Fruit fly (Drosophila melanogaster) whole organism, embryonic: ENCODE measurements around the gene CG43658.

Experiments
- Antp ChIP-seq: fragments of 200-800 bp; sonication (Bioruptor generic); optimal IDR thresholded peaks from 3 replicates; lab custom pipeline; 2016; ENCODE audit warnings: missing biosample characterization, missing genetic modification characterization
- Atf6 ChIP-seq: fragments of 200-800 bp; sonication (Bioruptor generic); IDR thresholded peaks from 2 replicates; pipeline ENCODE4 v1.3.6; 2022; ENCODE audit warnings: missing biosample characterization, missing genetic modification characterization
- CG10274 ChIP-seq: fragments of 200-800 bp; sonication (Bioruptor generic); optimal IDR thresholded peaks from 3 replicates; lab custom pipeline; 2017; ENCODE audit warnings: missing biosample characterization, mild to moderate bottlenecking, missing genetic modification characterization
- CG10979 ChIP-seq: fragments of 200-800 bp; sonication (Bioruptor generic); optimal IDR thresholded peaks from 2 replicates; lab custom pipeline; 2018; ENCODE audit warnings: missing biosample characterization, mild to moderate bottlenecking, missing genetic modification characterization, moderate library complexity
- CG11085 ChIP-seq: fragments of 200-800 bp; sonication (Bioruptor generic); IDR thresholded peaks from 2 replicates; pipeline ENCODE4 v1.3.6; 2022; ENCODE audit warnings: missing biosample characterization, missing genetic modification characterization
- CG11456 ChIP-seq: fragments of 200-800 bp; sonication (Bioruptor generic); IDR thresholded peaks from 3 replicates; pipeline ENCODE4 v1.3.6; 2022; ENCODE audit warnings: missing biosample characterization, missing genetic modification characterization
- CG11695 ChIP-seq: fragments of 200-800 bp; sonication (Bioruptor generic); IDR thresholded peaks from 3 replicates; pipeline ENCODE4 v1.3.6; 2022; ENCODE audit warnings: missing biosample characterization, missing genetic modification characterization
- CG12155 ChIP-seq: fragments of 200-800 bp; sonication (Bioruptor generic); optimal IDR thresholded peaks from 3 replicates; lab custom pipeline; 2016; ENCODE audit warnings: missing biosample characterization, missing genetic modification characterization
- CG13894 ChIP-seq: fragments of 200-800 bp; sonication (Bioruptor generic); optimal IDR thresholded peaks from 3 replicates; lab custom pipeline; 2018; ENCODE audit warnings: missing biosample characterization, mild to moderate bottlenecking, missing genetic modification characterization, moderate library complexity
- CG14441 ChIP-seq: fragments of 200-800 bp; sonication (Bioruptor generic); IDR thresholded peaks from 2 replicates; pipeline ENCODE4 v1.3.6; 2022; ENCODE audit warnings: missing biosample characterization, missing genetic modification characterization
- CG14710 ChIP-seq: fragments of 200-800 bp; sonication (Bioruptor generic); optimal IDR thresholded peaks from 3 replicates; lab custom pipeline; 2019; ENCODE audit warnings: missing biosample characterization, mild to moderate bottlenecking, missing genetic modification characterization, moderate library complexity
- CG15514 ChIP-seq: fragments of 200-800 bp; sonication (Bioruptor generic); optimal IDR thresholded peaks from 3 replicates; lab custom pipeline; 2017; ENCODE audit warnings: missing biosample characterization, missing genetic modification characterization, mild to moderate bottlenecking, moderate library complexity, missing genetic modification reagents
- CG1602 ChIP-seq: fragments of 200-800 bp; sonication (Bioruptor generic); optimal IDR thresholded peaks from 3 replicates; lab custom pipeline; 2016; ENCODE audit warnings: missing biosample characterization, missing genetic modification characterization
- CG17186 ChIP-seq: fragments of 200-800 bp; sonication (Bioruptor generic); optimal IDR thresholded peaks from 3 replicates; lab custom pipeline; 2017; ENCODE audit warnings: missing biosample characterization, missing genetic modification reagents, missing genetic modification characterization
- CG17359 ChIP-seq: fragments of 200-800 bp; sonication (Bioruptor generic); optimal IDR thresholded peaks from 3 replicates; lab custom pipeline; 2018; ENCODE audit warnings: missing biosample characterization, mild to moderate bottlenecking, missing genetic modification characterization, moderate library complexity
- CG17361 ChIP-seq: fragments of 200-800 bp; sonication (Bioruptor generic); IDR thresholded peaks from 3 replicates; pipeline ENCODE4 v1.3.6; 2022; ENCODE audit warnings: missing biosample characterization, missing genetic modification characterization
- CG18262 ChIP-seq: fragments of 200-800 bp; optimal IDR thresholded peaks from 3 replicates; lab custom pipeline; 2019; ENCODE audit warnings: missing biosample characterization, mild to moderate bottlenecking, missing genetic modification characterization, moderate library complexity
- CG18476 ChIP-seq: fragments of 200-800 bp; sonication (Bioruptor generic); optimal IDR thresholded peaks from 2 replicates; lab custom pipeline; 2016; ENCODE audit warnings: missing biosample characterization, mild to moderate bottlenecking, missing genetic modification characterization
- CG32532 ChIP-seq: fragments of 200-800 bp; sonication (Bioruptor generic); IDR thresholded peaks from 2 replicates; pipeline ENCODE4 v1.3.6; 2022; ENCODE audit warnings: missing biosample characterization, missing genetic modification characterization
- CG4328 ChIP-seq: fragments of 200-800 bp; sonication (Bioruptor generic); optimal IDR thresholded peaks from 3 replicates; lab custom pipeline; 2017; ENCODE audit warnings: missing biosample characterization, missing genetic modification reagents, missing genetic modification characterization
- CG5245 ChIP-seq: fragments of 200-800 bp; sonication (Bioruptor generic); optimal IDR thresholded peaks from 3 replicates; lab custom pipeline; 2016; ENCODE audit warnings: missing biosample characterization, missing genetic modification characterization
- CG6272 ChIP-seq: fragments of 200-800 bp; sonication (Bioruptor generic); IDR thresholded peaks from 2 replicates; pipeline ENCODE4 v1.3.6; 2022; ENCODE audit warnings: missing biosample characterization, missing genetic modification characterization
- CG7556 ChIP-seq: fragments of 200-800 bp; sonication (Bioruptor generic); optimal IDR thresholded peaks from 2 replicates; lab custom pipeline; 2017; ENCODE audit warnings: missing biosample characterization, mild to moderate bottlenecking, missing genetic modification characterization
- CG7839 ChIP-seq: fragments of 200-800 bp; sonication (Bioruptor generic); optimal IDR thresholded peaks from 3 replicates; lab custom pipeline; 2018; ENCODE audit warnings: missing biosample characterization, mild to moderate bottlenecking, missing genetic modification characterization, moderate library complexity
- Dbx ChIP-seq: fragments of 200-800 bp; sonication (Bioruptor generic); IDR thresholded peaks from 3 replicates; pipeline ENCODE4 v1.3.6; 2022; ENCODE audit warnings: missing biosample characterization, missing genetic modification characterization
- Dip3 ChIP-seq: fragments of 200-800 bp; sonication (Bioruptor generic); optimal IDR thresholded peaks from 3 replicates; lab custom pipeline; 2016; ENCODE audit warnings: missing biosample characterization, missing genetic modification characterization
- Meics ChIP-seq: fragments of 200-800 bp; sonication (Bioruptor generic); optimal IDR thresholded peaks from 2 replicates; lab custom pipeline; 2017; ENCODE audit warnings: missing biosample characterization, mild to moderate bottlenecking, missing genetic modification characterization
- Oli ChIP-seq: fragments of 200-800 bp; sonication (Bioruptor generic); optimal IDR thresholded peaks from 2 replicates; lab custom pipeline; 2018; ENCODE audit warnings: missing biosample characterization, mild to moderate bottlenecking, missing genetic modification characterization, moderate library complexity
- PHDP ChIP-seq: fragments of 200-800 bp; sonication (Bioruptor generic); optimal IDR thresholded peaks from 3 replicates; lab custom pipeline; 2018; ENCODE audit warnings: missing biosample characterization, mild to moderate bottlenecking, missing genetic modification characterization, moderate library complexity
- Pdp1 ChIP-seq, 2 experiments: fragments of 200-800 bp; sonication (Bioruptor generic); optimal IDR thresholded peaks; 3 replicates each; lab custom pipeline; 2016; ENCODE audit warnings: missing biosample characterization in 2 of 2, missing genetic modification characterization in 2 of 2, mild to moderate bottlenecking in 1 of 2, moderate library complexity in 1 of 2
- Sox100B ChIP-seq: fragments of 200-800 bp; sonication (Bioruptor generic); optimal IDR thresholded peaks from 3 replicates; lab custom pipeline; 2018; ENCODE audit warnings: missing biosample characterization, mild to moderate bottlenecking, missing genetic modification characterization
- Xbp1 ChIP-seq: fragments of 200-800 bp; sonication (Bioruptor generic); optimal IDR thresholded peaks from 3 replicates; lab custom pipeline; 2016; ENCODE audit warnings: missing biosample characterization, mild to moderate bottlenecking, missing genetic modification characterization
- al ChIP-seq: fragments of 200-800 bp; sonication (Bioruptor generic); IDR thresholded peaks from 2 replicates; pipeline ENCODE4 v1.3.6; 2022; ENCODE audit warnings: missing biosample characterization, missing genetic modification characterization
- ash1 ChIP-seq: fragments of 200-800 bp; sonication (Bioruptor generic); optimal IDR thresholded peaks from 2 replicates; lab custom pipeline; 2018; ENCODE audit warnings: missing biosample characterization, mild to moderate bottlenecking, missing genetic modification characterization
- chinmo ChIP-seq: fragments of 200-800 bp; sonication (Bioruptor generic); IDR thresholded peaks from 4 replicates; pipeline ENCODE4 v1.3.6; 2022; ENCODE audit warnings: missing biosample characterization, missing genetic modification characterization; ENCODE audit not compliant: partially characterized antibody
- crp ChIP-seq, 2 experiments: fragments of 200-800 bp; sonication (Bioruptor generic); optimal IDR thresholded peaks; 2 replicates in 1 of 2; 3 replicates in 1 of 2; lab custom pipeline; 2017; ENCODE audit warnings: missing biosample characterization in 2 of 2, missing genetic modification characterization in 2 of 2, mild to moderate bottlenecking in 1 of 2, moderate library complexity in 1 of 2
- dmrt11E ChIP-seq: fragments of 200-800 bp; sonication (Bioruptor generic); optimal IDR thresholded peaks from 3 replicates; lab custom pipeline; 2018; ENCODE audit warnings: missing biosample characterization, mild to moderate bottlenecking, missing genetic modification characterization, moderate library complexity
- gcm2 ChIP-seq: fragments of 200-800 bp; sonication (Bioruptor generic); optimal IDR thresholded peaks from 2 replicates; lab custom pipeline; 2016; ENCODE audit warnings: missing biosample characterization, missing genetic modification characterization
- her ChIP-seq: fragments of 200-800 bp; sonication (Bioruptor generic); optimal IDR thresholded peaks from 2 replicates; lab custom pipeline; 2016; ENCODE audit warnings: missing biosample characterization, missing genetic modification characterization
- lmd ChIP-seq: fragments of 200-800 bp; sonication (Bioruptor generic); IDR thresholded peaks from 2 replicates; pipeline ENCODE4 v1.3.6; 2022; ENCODE audit warnings: missing biosample characterization, missing genetic modification characterization
- mam ChIP-seq: fragments of 200-800 bp; sonication (Bioruptor generic); optimal IDR thresholded peaks from 3 replicates; lab custom pipeline; 2016; ENCODE audit warnings: missing biosample characterization, missing genetic modification characterization
- prd ChIP-seq, 3 experiments: fragments of >200 bp in 2 of 3; fragments of 200-800 bp in 1 of 3; sonication (Bioruptor generic) in 1 of 3; optimal IDR thresholded peaks in 2 of 3; IDR thresholded peaks in 1 of 3; 2 replicates in 2 of 3; 3 replicates in 1 of 3; pipeline versions ENCODE4 v1.3.6 to Lab custom; 2017 to 2022; ENCODE audit warnings: missing biosample characterization in 1 of 3, missing genetic modification characterization in 1 of 3
- pum ChIP-seq: fragments of 200-800 bp; sonication (Bioruptor generic); optimal IDR thresholded peaks from 2 replicates; lab custom pipeline; 2016; ENCODE audit warnings: missing biosample characterization, missing genetic modification characterization
- sens ChIP-seq: fragments of 200-800 bp; sonication (Bioruptor generic); peaks from one replicate; lab custom pipeline; 2016; ENCODE audit warnings: missing biosample characterization, missing genetic modification characterization
- slbo ChIP-seq: fragments of 200-800 bp; sonication (Bioruptor generic); IDR thresholded peaks from 2 replicates; pipeline ENCODE4 v1.3.6; 2022; ENCODE audit warnings: missing biosample characterization, missing genetic modification characterization
- so ChIP-seq: fragments of 200-800 bp; sonication (Bioruptor generic); IDR thresholded peaks from 3 replicates; pipeline ENCODE4 v1.3.6; 2022; ENCODE audit warnings: missing biosample characterization, missing genetic modification characterization
- tin ChIP-seq: fragments of 200-800 bp; sonication (Bioruptor generic); optimal IDR thresholded peaks from 3 replicates; lab custom pipeline; 2016; ENCODE audit warnings: missing biosample characterization, missing genetic modification characterization
- tio ChIP-seq: fragments of 200-800 bp; sonication (Bioruptor generic); optimal IDR thresholded peaks from 2 replicates; lab custom pipeline; 2017; ENCODE audit warnings: missing biosample characterization, missing genetic modification characterization, inconsistent platforms
- zfh1 ChIP-seq: fragments of 200-800 bp; sonication (Bioruptor generic); IDR thresholded peaks from 3 replicates; pipeline ENCODE4 v1.3.6; 2022; ENCODE audit warnings: missing biosample characterization, missing genetic modification characterization

The CG43658 gene

dm6 chrX:17465523-17465922 lies 95.5 kb downstream of the CG43658 start (continued):
- TF ChIP-seq CG12155 = peak; percentile 22
- TF ChIP-seq CG10274 (GFP tag; lab: Kevin White, UChicago) = peak; percentile 3
- peak; percentile 57; the same call in 2 of the 3 replicates for TF ChIP-seq zfh1 (GFP tag; lab: Robert Waterston, UW)
- 0 out of 2 replicates have a peak, but pooled peaks have one; percentile 37 for TF ChIP-seq Atf6
- 0 out of 2 replicates have a peak, but pooled peaks have one; percentile 56 for TF ChIP-seq al
- no peak for TF ChIP-seq gcm2 (GFP tag; lab: Kevin White, UChicago)
- TF ChIP-seq CG18476 = peak; percentile 16
- TF ChIP-seq PHDP (tag; lab: Kevin White, UChicago) = no peak
- TF ChIP-seq mam (GFP tag; lab: Kevin White, UChicago) = peak; percentile 50
- no peak for TF ChIP-seq ash1 (GFP tag; lab: Kevin White, UChicago)
- peak; percentile 21 for TF ChIP-seq CG17359 (tag; lab: Kevin White, UChicago)
- TF ChIP-seq CG7839 = peak; percentile 57
- peak; percentile 54 for TF ChIP-seq slbo (GFP tag; lab: Robert Waterston, UW)
- peak; percentile 59 for TF ChIP-seq Meics (GFP tag; lab: Kevin White, UChicago)
- TF ChIP-seq tin (GFP tag; lab: Kevin White, UChicago) = peak; percentile 29
- TF ChIP-seq dmrt11E (tag; lab: Kevin White, UChicago) = peak; percentile 18
- TF ChIP-seq crp (GFP tag; optimal IDR thresholded peaks at IDR 0.05; lab: Kevin White, UChicago) = no peak
- TF ChIP-seq CG14710 (tag; lab: Kevin White, UChicago) = no peak
- TF ChIP-seq CG17186 (GFP tag; lab: Kevin White, UChicago) = no peak
- no peak for TF ChIP-seq Sox100B (GFP tag; lab: Kevin White, UChicago)
- TF ChIP-seq CG15514 (GFP tag; lab: Kevin White, UChicago) = peak; percentile 3
- TF ChIP-seq sens (GFP tag; lab: Kevin White, UChicago) = peak; percentile 83
- peak; percentile 9 for TF ChIP-seq her
- TF ChIP-seq CG11695 (GFP tag; lab: Robert Waterston, UW) = 0 out of 3 replicates have a peak, but pooled peaks have one; percentile 51
- peak; percentile 53; the same call in 1 of the 2 replicates for TF ChIP-seq CG32532 (GFP tag; lab: Robert Waterston, UW)
- TF ChIP-seq CG11085 (GFP tag; lab: Robert Waterston, UW) = 0 out of 2 replicates have a peak, but pooled peaks have one; percentile 25
- TF ChIP-seq Dbx (GFP tag; lab: Robert Waterston, UW) = 0 out of 3 replicates have a peak, but pooled peaks have one; percentile 40
- no peak for TF ChIP-seq chinmo (GFP tag; lab: Robert Waterston, UW)
- peak; percentile 1 for TF ChIP-seq tio (GFP tag; lab: Kevin White, UChicago)
- 0 out of 2 replicates have a peak, but pooled peaks have one; percentile 28 for TF ChIP-seq CG14441 (GFP tag; lab: Robert Waterston, UW)
- TF ChIP-seq CG6272 (GFP tag; lab: Robert Waterston, UW) = no peak
- 0 out of 3 replicates have a peak, but pooled peaks have one; percentile 21 for TF ChIP-seq so
- TF ChIP-seq pum (GFP tag; lab: Kevin White, UChicago) = peak; percentile 13
- TF ChIP-seq Pdp1 (GFP tag; optimal IDR thresholded peaks at IDR 0.05; lab: Kevin White, UChicago) = peak; percentile 16 to 22
- peak; percentile 41 for TF ChIP-seq CG13894 (tag; lab: Kevin White, UChicago)
- peak; percentile 39 for TF ChIP-seq Antp (GFP tag; lab: Kevin White, UChicago)
- TF ChIP-seq Dip3 (GFP tag; lab: Kevin White, UChicago) = peak; percentile 29
- TF ChIP-seq CG17361 (GFP tag; lab: Robert Waterston, UW) = no peak
- peak; percentile 56; the same call in 1 of the 2 replicates for TF ChIP-seq lmd
- TF ChIP-seq CG11456 (GFP tag; lab: Robert Waterston, UW) = peak; percentile 65; the same call in 1 of the 3 replicates
- TF ChIP-seq prd (optimal IDR thresholded peaks at IDR 0.05; lab: Kevin White, UChicago) = no peak
- TF ChIP-seq prd (GFP tag; IDR thresholded peaks at IDR 0.05; lab: Robert Waterston, UW) = peak; percentile 59; the same call in 2 of the 3 replicates
- peak; percentile 4 for TF ChIP-seq CG1602 (GFP tag; lab: Kevin White, UChicago)
- TF ChIP-seq Oli (tag; lab: Kevin White, UChicago) = peak; percentile 25
- peak; percentile 15 for TF ChIP-seq CG5245
- peak; percentile 33 for TF ChIP-seq CG10979 (tag; lab: Kevin White, UChicago)
- TF ChIP-seq CG7556 (GFP tag; lab: Kevin White, UChicago) = peak; percentile 4
- peak; percentile 37 for TF ChIP-seq Xbp1 (GFP tag; lab: Kevin White, UChicago)
- TF ChIP-seq CG18262 (tag; lab: Kevin White, UChicago) = no peak
- TF ChIP-seq CG4328 = no peak
